Worm (Caenorhabditis elegans) whole organism, mixed stage, embryonic: Measurements from ENCODE around the gene pro-1.

Source experiments
- M03D4.4 ChIP-seq: sonication (generic microtip); optimal IDR thresholded peaks from 2 replicates; lab custom pipeline; 2017; ENCODE audit warnings: mild to moderate bottlenecking, missing genetic modification characterization, missing compliant biosample characterization
- bed-3 ChIP-seq: fragments of 200-800 bp; sonication (Bioruptor generic); optimal IDR thresholded peaks from 3 replicates; lab custom pipeline; 2018; ENCODE audit warnings: mild to moderate bottlenecking, missing genetic modification characterization, moderate library complexity, missing compliant biosample characterization
- blmp-1 ChIP-seq: fragments of 150-350 bp; optimal IDR thresholded peaks from 2 replicates; lab custom pipeline; 2014; ENCODE audit warnings: missing biosample characterization, missing genetic modification characterization
- ceh-39 ChIP-seq: fragments of 150-350 bp; optimal IDR thresholded peaks from 2 replicates; lab custom pipeline; 2014; ENCODE audit warnings: missing biosample characterization, missing genetic modification characterization
- ceh-43 ChIP-seq: fragments of 200-800 bp; sonication (Bioruptor generic); optimal IDR thresholded peaks from 2 replicates; lab custom pipeline; 2018; ENCODE audit warnings: mild to moderate bottlenecking, missing genetic modification characterization, moderate library complexity, missing compliant biosample characterization
- ceh-83 ChIP-seq: fragments of 200-800 bp; sonication (Bioruptor generic); optimal IDR thresholded peaks from 2 replicates; lab custom pipeline; 2018; ENCODE audit warnings: mild to moderate bottlenecking, missing genetic modification characterization, missing compliant biosample characterization
- ces-1 ChIP-seq: fragments of 150-350 bp; optimal IDR thresholded peaks from 2 replicates; lab custom pipeline; 2014; ENCODE audit warnings: missing biosample characterization, missing genetic modification reagents, missing genetic modification characterization
- cnd-1 ChIP-seq: fragments of 200-800 bp; sonication (Bioruptor generic); optimal IDR thresholded peaks from 2 replicates; lab custom pipeline; 2018; ENCODE audit warnings: mild to moderate bottlenecking, missing genetic modification characterization, missing compliant biosample characterization
- drap-1 ChIP-seq: fragments of 200-800 bp; sonication (Bioruptor generic); optimal IDR thresholded peaks from 3 replicates; lab custom pipeline; 2018; ENCODE audit warnings: mild to moderate bottlenecking, missing genetic modification characterization, missing compliant biosample characterization
- elt-1 ChIP-seq: sonication (generic microtip); optimal IDR thresholded peaks from 2 replicates; lab custom pipeline; 2017; ENCODE audit warnings: missing genetic modification characterization, mild to moderate bottlenecking, missing compliant biosample characterization, antibody characterized with exemption, moderate library complexity, borderline replicate concordance; ENCODE audit not compliant: insufficient read depth
- flh-1 ChIP-seq: fragments of 200-800 bp; sonication (Bioruptor generic); optimal IDR thresholded peaks from 2 replicates; lab custom pipeline; 2018; ENCODE audit warnings: mild to moderate bottlenecking, missing genetic modification characterization, moderate library complexity, missing compliant biosample characterization
- ham-2 ChIP-seq: fragments of 200-800 bp; sonication (Bioruptor generic); optimal IDR thresholded peaks from 2 replicates; lab custom pipeline; 2018; ENCODE audit warnings: mild to moderate bottlenecking, missing genetic modification characterization, missing compliant biosample characterization
- hlh-1 ChIP-seq: fragments of 150-350 bp; optimal IDR thresholded peaks from 2 replicates; lab custom pipeline; 2014; ENCODE audit warnings: missing biosample characterization, missing genetic modification reagents, missing genetic modification characterization
- lin-13 ChIP-seq: fragments of 150-350 bp; optimal IDR thresholded peaks from 2 replicates; lab custom pipeline; 2014; ENCODE audit warnings: missing biosample characterization, missing genetic modification characterization
- lin-32 ChIP-seq: fragments of 200-800 bp; sonication (Bioruptor generic); optimal IDR thresholded peaks from 2 replicates; lab custom pipeline; 2018; ENCODE audit warnings: mild to moderate bottlenecking, missing genetic modification characterization, missing compliant biosample characterization
- lsy-2 ChIP-seq: fragments of 150-350 bp; optimal IDR thresholded peaks from 2 replicates; lab custom pipeline; 2014; ENCODE audit warnings: missing biosample characterization, missing genetic modification characterization
- mab-5 ChIP-seq: fragments of 150-350 bp; optimal IDR thresholded peaks from 2 replicates; lab custom pipeline; 2014; ENCODE audit warnings: missing biosample characterization, missing genetic modification characterization
- mep-1 ChIP-seq: fragments of 150-350 bp; optimal IDR thresholded peaks from 2 replicates; lab custom pipeline; 2017; ENCODE audit warnings: missing biosample characterization, missing genetic modification reagents, missing genetic modification characterization, inconsistent platforms
- mls-2 ChIP-seq: sonication (generic microtip); optimal IDR thresholded peaks from 2 replicates; lab custom pipeline; 2016; ENCODE audit warnings: mild to moderate bottlenecking, missing genetic modification characterization, moderate library complexity, missing compliant biosample characterization
- nhr-12 ChIP-seq: fragments of 150-350 bp; optimal IDR thresholded peaks from 2 replicates; lab custom pipeline; 2014; ENCODE audit warnings: missing biosample characterization, missing genetic modification characterization
- nhr-2 ChIP-seq: fragments of 150-350 bp; optimal IDR thresholded peaks from 2 replicates; lab custom pipeline; 2014; ENCODE audit warnings: missing biosample characterization, missing genetic modification characterization
- nhr-237 ChIP-seq: fragments of 150-350 bp; optimal IDR thresholded peaks from 2 replicates; lab custom pipeline; 2014; ENCODE audit warnings: missing biosample characterization, missing genetic modification characterization
- nhr-28 ChIP-seq: fragments of 150-350 bp; optimal IDR thresholded peaks from 2 replicates; lab custom pipeline; 2014; ENCODE audit warnings: missing biosample characterization, missing genetic modification characterization
- pha-4 ChIP-seq: fragments of 150-350 bp; optimal IDR thresholded peaks from 2 replicates; lab custom pipeline; 2018; ENCODE audit warnings: missing biosample characterization, missing genetic modification reagents, missing genetic modification characterization
- sem-2 ChIP-seq: fragments of 200-800 bp; sonication (Bioruptor generic); optimal IDR thresholded peaks from 2 replicates; lab custom pipeline; 2018; ENCODE audit warnings: mild to moderate bottlenecking, missing genetic modification characterization, missing compliant biosample characterization
- snpc-4 ChIP-seq: fragments of 150-350 bp; optimal IDR thresholded peaks from 2 replicates; lab custom pipeline; 2014; ENCODE audit warnings: missing biosample characterization, missing genetic modification characterization
- sptf-1 ChIP-seq: sonication (generic microtip); optimal IDR thresholded peaks from 2 replicates; lab custom pipeline; 2017; ENCODE audit warnings: mild to moderate bottlenecking, missing genetic modification characterization, moderate library complexity, missing compliant biosample characterization
- tbx-8 ChIP-seq: fragments of 200-800 bp; sonication (Bioruptor generic); optimal IDR thresholded peaks from 2 replicates; lab custom pipeline; 2018; ENCODE audit warnings: mild to moderate bottlenecking, missing genetic modification characterization, moderate library complexity, missing compliant biosample characterization
- unc-120 ChIP-seq: sonication (generic microtip); optimal IDR thresholded peaks from 2 replicates; lab custom pipeline; 2017; ENCODE audit warnings: missing genetic modification characterization, missing compliant biosample characterization; ENCODE audit not compliant: poor library complexity, severe bottlenecking
- unc-39 ChIP-seq: fragments of 150-350 bp; optimal IDR thresholded peaks from 2 replicates; lab custom pipeline; 2014; ENCODE audit warnings: missing biosample characterization, missing genetic modification characterization
- unc-62 ChIP-seq: fragments of 150-350 bp; optimal IDR thresholded peaks from 2 replicates; lab custom pipeline; 2014; ENCODE audit warnings: missing biosample characterization, missing genetic modification reagents, missing genetic modification characterization
- zip-8 ChIP-seq: fragments of 150-350 bp; optimal IDR thresholded peaks from 2 replicates; lab custom pipeline; 2014; ENCODE audit warnings: missing biosample characterization, missing genetic modification characterization
- ztf-11 ChIP-seq: fragments of 150-350 bp; optimal IDR thresholded peaks from 2 replicates; lab custom pipeline; 2014; ENCODE audit warnings: missing biosample characterization, missing genetic modification characterization

pro-1 gene

ce11 chrII:10556550-10557205 is 14.9 kb upstream of the pro-1 start:
- TF ChIP-seq nhr-28 (tag; lab: Kevin White, UChicago) (no peak), ceh-43 (GFP tag; lab: Kevin White, UChicago) (no peak), mab-5 (tag; lab: Kevin White, UChicago) (no peak), nhr-2 (tag; lab: Kevin White, UChicago) (no peak), nhr-237 (tag; lab: Kevin White, UChicago) (no peak), cnd-1 (tag; lab: Kevin White, UChicago) (no peak), hlh-1 (tag; lab: Kevin White, UChicago) (no peak), snpc-4 (tag; lab: Kevin White, UChicago) (no peak)

ce11 chrII:10555484-10556075 is 13.8 kb upstream of the pro-1 start:
- TF ChIP-seq pha-4 (tag; lab: Kevin White, UChicago) (no peak), bed-3 (GFP tag; lab: Kevin White, UChicago) (no peak), tbx-8 (GFP tag; lab: Kevin White, UChicago) (no peak), ces-1 (no peak), ceh-39 (tag; lab: Kevin White, UChicago) (no peak), M03D4.4 (tag; lab: Kevin White, UChicago) (no peak), ceh-43 (GFP tag; lab: Kevin White, UChicago) (no peak), lin-32 (GFP tag; lab: Kevin White, UChicago) (no peak), hlh-1 (tag; lab: Kevin White, UChicago) (peak; percentile 37), ham-2 (GFP tag; lab: Kevin White, UChicago) (no peak), elt-1 (tag; lab: Kevin White, UChicago) (no peak), snpc-4 (tag; lab: Kevin White, UChicago) (no peak), nhr-237 (tag; lab: Kevin White, UChicago) (no peak), unc-62 (GFP tag; lab: Kevin White, UChicago) (peak; percentile 80), drap-1 (no peak), nhr-2 (tag; lab: Kevin White, UChicago) (no peak), unc-120 (tag; lab: Kevin White, UChicago) (peak; percentile 70), sptf-1 (peak; percentile 20), nhr-12 (tag; lab: Kevin White, UChicago) (no peak), mls-2 (tag; lab: Kevin White, UChicago) (no peak), zip-8 (tag; lab: Kevin White, UChicago) (no peak), flh-1 (GFP tag; lab: Kevin White, UChicago) (no peak)

ce11 chrII:10554972-10555371 is 13.2 kb upstream of the pro-1 start, which contains the start of gene mnk-1:
Gene mnk-1 (minus strand): TSS chrII:10555044.
- no peak for TF ChIP-seq unc-62 (GFP tag; lab: Kevin White, UChicago)
- no peak for TF ChIP-seq nhr-12 (tag; lab: Kevin White, UChicago)
- no peak for TF ChIP-seq ceh-83 (GFP tag; lab: Kevin White, UChicago)
- no peak for TF ChIP-seq ztf-11
- no peak for TF ChIP-seq tbx-8 (GFP tag; lab: Kevin White, UChicago)
- TF ChIP-seq nhr-28 (tag; lab: Kevin White, UChicago) = no peak
- TF ChIP-seq ham-2 (GFP tag; lab: Kevin White, UChicago) = no peak
- no peak for TF ChIP-seq unc-39 (tag; lab: Kevin White, UChicago)
- no peak for TF ChIP-seq sem-2 (GFP tag; lab: Kevin White, UChicago)
- no peak for TF ChIP-seq mab-5 (tag; lab: Kevin White, UChicago)
- TF ChIP-seq, all 35 proteins: peak for 0

ce11 chrII:10554046-10554399 is 12.2 kb upstream of the pro-1 start:
- TF ChIP-seq ces-1 (no peak), hlh-1 (tag; lab: Kevin White, UChicago) (no peak), nhr-12 (tag; lab: Kevin White, UChicago) (no peak), sem-2 (GFP tag; lab: Kevin White, UChicago) (no peak), zip-8 (tag; lab: Kevin White, UChicago) (peak; percentile 50), ceh-39 (tag; lab: Kevin White, UChicago) (no peak), lsy-2 (tag; lab: Kevin White, UChicago) (no peak), nhr-28 (tag; lab: Kevin White, UChicago) (no peak), ham-2 (GFP tag; lab: Kevin White, UChicago) (no peak), bed-3 (GFP tag; lab: Kevin White, UChicago) (no peak), snpc-4 (tag; lab: Kevin White, UChicago) (no peak), lin-13 (no peak), unc-39 (tag; lab: Kevin White, UChicago) (no peak), elt-1 (tag; lab: Kevin White, UChicago) (no peak), mab-5 (tag; lab: Kevin White, UChicago) (no peak), unc-62 (GFP tag; lab: Kevin White, UChicago) (peak; percentile 5), unc-120 (tag; lab: Kevin White, UChicago) (no peak), lin-32 (GFP tag; lab: Kevin White, UChicago) (peak; percentile 82), nhr-2 (tag; lab: Kevin White, UChicago) (peak; percentile 71), nhr-237 (tag; lab: Kevin White, UChicago) (no peak), cnd-1 (tag; lab: Kevin White, UChicago) (peak; percentile 40), mls-2 (tag; lab: Kevin White, UChicago) (no peak), blmp-1 (no peak), ceh-43 (GFP tag; lab: Kevin White, UChicago) (no peak), tbx-8 (GFP tag; lab: Kevin White, UChicago) (no peak), pha-4 (tag; lab: Kevin White, UChicago) (no peak), ceh-83 (GFP tag; lab: Kevin White, UChicago) (no peak), drap-1 (no peak), flh-1 (GFP tag; lab: Kevin White, UChicago) (no peak), mep-1 (no peak)
